Worm (Caenorhabditis elegans) whole organism, L1 larva: Measurements from ENCODE around the gene C18D4.12.

Experiments
- C34B4.2 ChIP-seq: sonication (generic microtip); optimal IDR thresholded peaks from 2 replicates; lab custom pipeline; 2017; ENCODE audit warnings: mild to moderate bottlenecking, missing genetic modification characterization, missing compliant biosample characterization
- F16B12.6 ChIP-seq: fragments of 150-350 bp; optimal IDR thresholded peaks from 2 replicates; lab custom pipeline; 2014; ENCODE audit warnings: missing biosample characterization, missing genetic modification characterization
- Y116A8C.19 ChIP-seq: sonication (generic microtip); optimal IDR thresholded peaks from 2 replicates; lab custom pipeline; 2016; ENCODE audit warnings: missing compliant biosample characterization, missing genetic modification characterization, borderline replicate concordance
- alr-1 ChIP-seq: fragments of 200-800 bp; sonication (Bioruptor generic); optimal IDR thresholded peaks from 2 replicates; lab custom pipeline; 2018; ENCODE audit warnings: borderline replicate concordance, mild to moderate bottlenecking, missing genetic modification characterization, missing compliant biosample characterization
- ceh-8 ChIP-seq: fragments of 200-800 bp; sonication (Bioruptor generic); optimal IDR thresholded peaks from 2 replicates; lab custom pipeline; 2018; ENCODE audit warnings: mild to moderate bottlenecking, missing genetic modification characterization, moderate library complexity, missing compliant biosample characterization
- ceh-82 ChIP-seq, 3 experiments: fragments of 150-350 bp in 1 of 3; sonication (generic microtip) in 2 of 3; optimal IDR thresholded peaks; 2 replicates each; lab custom pipeline; 2014 to 2017; ENCODE audit warnings: missing biosample characterization in 3 of 3, missing genetic modification characterization in 3 of 3
- dsc-1 ChIP-seq: sonication (generic microtip); optimal IDR thresholded peaks from 2 replicates; lab custom pipeline; 2016; ENCODE audit warnings: mild to moderate bottlenecking, missing genetic modification characterization, missing compliant biosample characterization
- efl-1 ChIP-seq, 4 experiments: fragments of 150-350 bp; optimal IDR thresholded peaks in 3 of 4; peaks in 1 of 4; 1 replicate in 1 of 4; 2 replicates in 3 of 4; lab custom pipeline; 2014; ENCODE audit warnings: missing biosample characterization in 2 of 4, missing genetic modification characterization in 2 of 4, missing genetic modification reagents in 2 of 4
- efl-3 ChIP-seq: fragments of 200-800 bp; sonication (Bioruptor generic); optimal IDR thresholded peaks from 2 replicates; lab custom pipeline; 2018; ENCODE audit warnings: mild to moderate bottlenecking, missing genetic modification characterization, missing compliant biosample characterization
- egl-13 ChIP-seq: sonication (generic microtip); optimal IDR thresholded peaks from 2 replicates; lab custom pipeline; 2016; ENCODE audit warnings: missing genotype, missing genetic modification reagents, missing genetic modification characterization, missing compliant biosample characterization
- egl-27 ChIP-seq, 2 experiments: fragments of 150-350 bp in 1 of 2; sonication (generic microtip); optimal IDR thresholded peaks; 3 replicates each; lab custom pipeline; 2017 to 2018; ENCODE audit warnings: missing biosample characterization in 2 of 2, missing genetic modification characterization in 2 of 2, missing genetic modification reagents in 2 of 2
- ets-5 ChIP-seq: fragments of 200-800 bp; sonication (Bioruptor generic); IDR thresholded peaks from 2 replicates; pipeline ENCODE4 v1.3.6; 2022; ENCODE audit warnings: missing genetic modification characterization, missing compliant biosample characterization
- fos-1 ChIP-seq: fragments of 150-350 bp; optimal IDR thresholded peaks from 2 replicates; lab custom pipeline; 2014; ENCODE audit warnings: missing biosample characterization, missing genetic modification characterization
- isw-1 ChIP-seq: fragments of 200-800 bp; sonication (Bioruptor generic); IDR thresholded peaks from 2 replicates; pipeline ENCODE4 v1.3.6; 2022; ENCODE audit warnings: missing genetic modification characterization, missing compliant biosample characterization
- jun-1 ChIP-seq: fragments of 150-350 bp; optimal IDR thresholded peaks from 2 replicates; lab custom pipeline; 2014; ENCODE audit warnings: missing biosample characterization, missing genetic modification reagents, missing genetic modification characterization
- lin-15B ChIP-seq: fragments of 150-350 bp; sonication (generic microtip); optimal IDR thresholded peaks from 3 replicates; lab custom pipeline; 2014; ENCODE audit warnings: missing biosample characterization, missing genetic modification characterization
- mdl-1 ChIP-seq, 2 experiments: fragments of 150-350 bp; optimal IDR thresholded peaks; 2 replicates each; lab custom pipeline; 2014 to 2017; ENCODE audit warnings: missing biosample characterization in 2 of 2, missing genetic modification characterization in 2 of 2, inconsistent platforms in 1 of 2
- nhr-12 ChIP-seq: sonication (generic microtip); optimal IDR thresholded peaks from 2 replicates; lab custom pipeline; 2017; ENCODE audit warnings: missing biosample characterization, missing genetic modification characterization
- nhr-19 ChIP-seq: fragments of 200-800 bp; sonication (Bioruptor generic); conservative IDR thresholded peaks from 2 replicates; pipeline ENCODE4 v1.3.6; 2022; ENCODE audit warnings: missing genetic modification characterization, missing compliant biosample characterization
- nhr-28 ChIP-seq: fragments of 150-350 bp; optimal IDR thresholded peaks from 2 replicates; lab custom pipeline; 2014; ENCODE audit warnings: missing biosample characterization, missing genetic modification characterization
- nhr-47 ChIP-seq: sonication (generic microtip); optimal IDR thresholded peaks from 2 replicates; lab custom pipeline; 2016; ENCODE audit warnings: mild to moderate bottlenecking, missing genetic modification characterization, moderate library complexity, missing compliant biosample characterization
- nhr-77 ChIP-seq: fragments of 150-350 bp; optimal IDR thresholded peaks from 2 replicates; lab custom pipeline; 2014; ENCODE audit warnings: missing biosample characterization, missing genetic modification characterization
- nhr-84 ChIP-seq: sonication (generic microtip); optimal IDR thresholded peaks from 2 replicates; lab custom pipeline; 2017; ENCODE audit warnings: missing biosample characterization, missing genetic modification characterization
- pag-3 ChIP-seq: sonication (generic microtip); optimal IDR thresholded peaks from 2 replicates; lab custom pipeline; 2017; ENCODE audit warnings: missing genetic modification characterization, mild to moderate bottlenecking, missing compliant biosample characterization, antibody characterized with exemption, borderline replicate concordance; ENCODE audit not compliant: insufficient read depth
- snpc-4 ChIP-seq: fragments of 150-350 bp; optimal IDR thresholded peaks from 2 replicates; lab custom pipeline; 2014; ENCODE audit warnings: missing biosample characterization, missing genetic modification characterization
- sox-4 ChIP-seq: sonication (generic microtip); optimal IDR thresholded peaks from 2 replicates; lab custom pipeline; 2016; ENCODE audit warnings: missing genetic modification characterization, missing compliant biosample characterization
- tbx-2 ChIP-seq: sonication (generic microtip); optimal IDR thresholded peaks from 2 replicates; lab custom pipeline; 2016; ENCODE audit warnings: missing genetic modification characterization, missing compliant biosample characterization
- unc-130 ChIP-seq: fragments of 150-350 bp; optimal IDR thresholded peaks from 2 replicates; lab custom pipeline; 2017; ENCODE audit warnings: missing biosample characterization, missing genetic modification characterization, inconsistent platforms
- unc-30 ChIP-seq: sonication (generic microtip); optimal IDR thresholded peaks from 2 replicates; lab custom pipeline; 2017; ENCODE audit warnings: missing biosample characterization, missing genetic modification characterization
- unc-98 ChIP-seq: fragments of 200-800 bp; sonication (Bioruptor generic); IDR thresholded peaks from 2 replicates; pipeline ENCODE4 v1.3.6; 2022; ENCODE audit warnings: missing genetic modification characterization, missing compliant biosample characterization
- xbp-1 ChIP-seq: sonication (generic microtip); optimal IDR thresholded peaks from 2 replicates; lab custom pipeline; 2016; ENCODE audit warnings: missing genetic modification characterization, missing compliant biosample characterization
- zag-1 ChIP-seq: fragments of 150-350 bp; optimal IDR thresholded peaks from 2 replicates; lab custom pipeline; 2014; ENCODE audit warnings: missing biosample characterization, missing genetic modification characterization
- ztf-11 ChIP-seq, 2 experiments: sonication (generic microtip); optimal IDR thresholded peaks; 2 replicates each; lab custom pipeline; 2016 to 2017; ENCODE audit warnings: missing genetic modification characterization in 2 of 2, missing biosample characterization in 1 of 2, missing compliant biosample characterization in 1 of 2
- ztf-4 ChIP-seq: fragments of 150-350 bp; optimal IDR thresholded peaks from 2 replicates; lab custom pipeline; 2014; ENCODE audit warnings: missing biosample characterization, missing genetic modification characterization

The C18D4.12 gene

ce11 chrV:17512763-17513162 is 17.6 kb downstream of the C18D4.12 start:
- TF ChIP-seq alr-1 (tag; lab: Kevin White, UChicago): no peak
- no peak for TF ChIP-seq ets-5 (GFP tag; lab: Robert Waterston, UW)
- TF ChIP-seq nhr-12 (tag; lab: Kevin White, UChicago): no peak
- TF ChIP-seq nhr-19 (GFP tag; lab: Robert Waterston, UW): no peak
- TF ChIP-seq isw-1: no peak
- TF ChIP-seq fos-1 (tag; lab: Kevin White, UChicago): no peak
- TF ChIP-seq ceh-82 (tag; optimal IDR thresholded peaks at IDR 0.05; lab: Kevin White, UChicago): no peak

ce11 chrV:17508493-17508892 is 21.9 kb downstream of the C18D4.12 start, which contains the start of gene srw-32:
TSS of gene srw-32 (plus strand) at chrV:17508793.
- TF ChIP-seq ztf-11 (tag; optimal IDR thresholded peaks at IDR 0.05; lab: Kevin White, UChicago) (no peak), nhr-28 (tag; lab: Kevin White, UChicago) (no peak), xbp-1 (tag; lab: Kevin White, UChicago) (no peak), nhr-77 (tag; lab: Kevin White, UChicago) (no peak)

- TF ChIP-seq F16B12.6 (tag; lab: Kevin White, UChicago) (no peak), jun-1 (no peak), egl-27 (tag; optimal IDR thresholded peaks at IDR 0.05; lab: Kevin White, UChicago) (no peak), unc-30 (tag; lab: Kevin White, UChicago) (no peak), efl-1 (optimal IDR thresholded peaks at IDR 0.05; lab: Kevin White, UChicago) (no peak), efl-1 (GFP tag; optimal IDR thresholded peaks at IDR 0.05 in 1 of 2; lab: Kevin White, UChicago) (no peak)
These were observed 24.1 kb downstream of the C18D4.12 start, which contains the start of gene srw-31 for ce11 chrV:17506289-17506688. TSS of gene srw-31 (plus strand) at chrV:17506589.

- TF ChIP-seq mdl-1 (tag; optimal IDR thresholded peaks at IDR 0.05; lab: Kevin White, UChicago) (no peak), lin-15B (no peak), xbp-1 (tag; lab: Kevin White, UChicago) (no peak), egl-13 (no peak), sox-4 (tag; lab: Kevin White, UChicago) (no peak), unc-98 (GFP tag; lab: Robert Waterston, UW) (no peak), Y116A8C.19 (no peak)
These were observed 30.3 kb downstream of the C18D4.12 start for ce11 chrV:17500055-17500454.

- TF ChIP-seq pag-3 (no peak), C34B4.2 (tag; lab: Kevin White, UChicago) (no peak), zag-1 (no peak), fos-1 (tag; lab: Kevin White, UChicago) (no peak), nhr-84 (tag; lab: Kevin White, UChicago) (no peak), snpc-4 (no peak), nhr-47 (tag; lab: Kevin White, UChicago) (no peak), egl-27 (tag; optimal IDR thresholded peaks at IDR 0.05; lab: Kevin White, UChicago) (no peak), efl-3 (GFP tag; lab: Kevin White, UChicago) (no peak), ceh-8 (no peak), ztf-4 (tag; lab: Kevin White, UChicago) (no peak), tbx-2 (tag; lab: Kevin White, UChicago) (no peak), unc-30 (tag; lab: Kevin White, UChicago) (no peak), unc-130 (tag; lab: Kevin White, UChicago) (no peak), xbp-1 (tag; lab: Kevin White, UChicago) (no peak), dsc-1 (no peak)
These were observed 34.3 kb downstream of the C18D4.12 start, which contains the start of gene srh-118 for ce11 chrV:17496071-17496470. TSS of gene srh-118 (minus strand) at chrV:17496171.
